Worm (Caenorhabditis elegans) whole organism, L2 larva: Measurements from ENCODE around the gene hpo-28.

Source experiments
- C34F6.9 ChIP-seq: fragments of 150-350 bp; optimal IDR thresholded peaks from 2 replicates; lab custom pipeline; 2014; ENCODE audit warnings: missing biosample characterization, missing genetic modification characterization
- F13H6.1 ChIP-seq: sonication (generic microtip); optimal IDR thresholded peaks from 2 replicates; lab custom pipeline; 2016; ENCODE audit warnings: missing genetic modification characterization, missing compliant biosample characterization
- R02D3.7 ChIP-seq: fragments of 150-350 bp; optimal IDR thresholded peaks from 2 replicates; lab custom pipeline; 2014; ENCODE audit warnings: missing biosample characterization, missing genetic modification characterization
- Y55F3AM.14 ChIP-seq: fragments of 200-800 bp; sonication (Bioruptor generic); optimal IDR thresholded peaks from 2 replicates; lab custom pipeline; 2018; ENCODE audit warnings: mild to moderate bottlenecking, missing genetic modification characterization, missing compliant biosample characterization
- alr-1 ChIP-seq: fragments of 150-350 bp; optimal IDR thresholded peaks from 2 replicates; lab custom pipeline; 2014; ENCODE audit warnings: missing biosample characterization, missing genetic modification characterization
- ama-1 ChIP-seq: fragments of 150-350 bp; optimal IDR thresholded peaks from 2 replicates; lab custom pipeline; 2018; ENCODE audit warnings: inconsistent platforms
- ceh-16 ChIP-seq: fragments of 150-350 bp; optimal IDR thresholded peaks from 2 replicates; lab custom pipeline; 2014; ENCODE audit warnings: missing biosample characterization, missing genetic modification characterization
- ceh-82 ChIP-seq: fragments of 150-350 bp; optimal IDR thresholded peaks from 2 replicates; lab custom pipeline; 2014; ENCODE audit warnings: missing biosample characterization, missing genetic modification characterization
- crh-2 ChIP-seq: sonication (generic microtip); optimal IDR thresholded peaks from 2 replicates; lab custom pipeline; 2017; ENCODE audit warnings: missing biosample characterization, missing genetic modification characterization
- dmd-4 ChIP-seq: sonication (generic microtip); optimal IDR thresholded peaks from 2 replicates; lab custom pipeline; 2017; ENCODE audit warnings: missing biosample characterization, missing genetic modification characterization
- egl-27 ChIP-seq: sonication (generic microtip); optimal IDR thresholded peaks from 3 replicates; lab custom pipeline; 2017; ENCODE audit warnings: missing biosample characterization, missing genetic modification reagents, missing genetic modification characterization
- elt-1 ChIP-seq: fragments of 150-350 bp; optimal IDR thresholded peaks from 2 replicates; lab custom pipeline; 2014; ENCODE audit warnings: missing biosample characterization, missing genetic modification characterization
- fos-1 ChIP-seq: fragments of 150-350 bp; optimal IDR thresholded peaks from 2 replicates; lab custom pipeline; 2014; ENCODE audit warnings: missing biosample characterization, missing genetic modification characterization
- gmeb-1 ChIP-seq: fragments of 150-350 bp; optimal IDR thresholded peaks from 2 replicates; lab custom pipeline; 2014; ENCODE audit warnings: missing biosample characterization, missing genetic modification characterization
- lin-11 ChIP-seq: fragments of 150-350 bp; sonication (generic microtip); optimal IDR thresholded peaks from 2 replicates; lab custom pipeline; 2014; ENCODE audit warnings: missing biosample characterization, missing genetic modification characterization, inconsistent platforms, mixed read lengths
- lin-13 ChIP-seq: fragments of 150-350 bp; optimal IDR thresholded peaks from 2 replicates; lab custom pipeline; 2014; ENCODE audit warnings: missing biosample characterization, missing genetic modification reagents, missing genetic modification characterization
- lin-39 ChIP-seq: fragments of 150-350 bp; optimal IDR thresholded peaks from 2 replicates; lab custom pipeline; 2014; ENCODE audit warnings: missing biosample characterization, missing genetic modification reagents, missing genetic modification characterization
- lsy-2 ChIP-seq, 2 experiments: fragments of 150-350 bp in 1 of 2; sonication (generic microtip) in 1 of 2; optimal IDR thresholded peaks; 2 replicates each; lab custom pipeline; 2014 to 2017; ENCODE audit warnings: missing biosample characterization in 2 of 2, missing genetic modification characterization in 2 of 2
- mdl-1 ChIP-seq, 2 experiments: fragments of 150-350 bp in 1 of 2; sonication (generic microtip) in 1 of 2; optimal IDR thresholded peaks; 2 replicates each; lab custom pipeline; 2017; ENCODE audit warnings: missing biosample characterization in 2 of 2, missing genetic modification characterization in 2 of 2
- nhr-10 ChIP-seq: sonication (generic microtip); optimal IDR thresholded peaks from 2 replicates; lab custom pipeline; 2017; ENCODE audit warnings: missing biosample characterization, missing genetic modification characterization
- nhr-11 ChIP-seq: fragments of 150-350 bp; optimal IDR thresholded peaks from 2 replicates; lab custom pipeline; 2014; ENCODE audit warnings: missing biosample characterization, missing genetic modification characterization
- nhr-12 ChIP-seq: fragments of 150-350 bp; optimal IDR thresholded peaks from 2 replicates; lab custom pipeline; 2014; ENCODE audit warnings: missing biosample characterization, missing genetic modification characterization
- nhr-129 ChIP-seq: fragments of 150-350 bp; optimal IDR thresholded peaks from 2 replicates; lab custom pipeline; 2014; ENCODE audit warnings: missing biosample characterization, missing genetic modification characterization
- nhr-21 ChIP-seq: fragments of 150-350 bp; optimal IDR thresholded peaks from 2 replicates; lab custom pipeline; 2014; ENCODE audit warnings: missing biosample characterization, missing genetic modification characterization
- nhr-237 ChIP-seq: fragments of 150-350 bp; optimal IDR thresholded peaks from 2 replicates; lab custom pipeline; 2014; ENCODE audit warnings: missing biosample characterization, missing genetic modification characterization
- nhr-25 ChIP-seq: fragments of 150-350 bp; sonication (generic microtip); optimal IDR thresholded peaks from 3 replicates; lab custom pipeline; 2014; ENCODE audit warnings: missing biosample characterization, missing genetic modification characterization
- nhr-77 ChIP-seq: fragments of 150-350 bp; optimal IDR thresholded peaks from 2 replicates; lab custom pipeline; 2014; ENCODE audit warnings: missing biosample characterization, missing genetic modification characterization
- peb-1 ChIP-seq: fragments of 150-350 bp; optimal IDR thresholded peaks from 2 replicates; lab custom pipeline; 2014; ENCODE audit warnings: missing biosample characterization, missing genetic modification characterization
- sem-4 ChIP-seq: fragments of 150-350 bp; optimal IDR thresholded peaks from 2 replicates; lab custom pipeline; 2014; ENCODE audit warnings: missing biosample characterization, missing genetic modification reagents, missing genetic modification characterization
- sma-3 ChIP-seq: sonication (generic microtip); optimal IDR thresholded peaks from 2 replicates; lab custom pipeline; 2016; ENCODE audit warnings: missing genetic modification reagents, missing genetic modification characterization, missing compliant biosample characterization
- sma-9 ChIP-seq, 2 experiments: fragments of 150-350 bp in 1 of 2; sonication (generic microtip) in 1 of 2; optimal IDR thresholded peaks; 2 replicates each; lab custom pipeline; 2014 to 2016; ENCODE audit warnings: missing genetic modification characterization in 2 of 2, mild to moderate bottlenecking in 1 of 2, missing biosample characterization in 1 of 2, missing compliant biosample characterization in 1 of 2, missing genetic modification reagents in 1 of 2, moderate library complexity in 1 of 2
- snpc-4 ChIP-seq: fragments of 150-350 bp; optimal IDR thresholded peaks from 2 replicates; lab custom pipeline; 2014; ENCODE audit warnings: missing biosample characterization, missing genetic modification characterization
- unc-55 ChIP-seq: fragments of 150-350 bp; sonication (generic microtip); optimal IDR thresholded peaks from 3 replicates; lab custom pipeline; 2014; ENCODE audit warnings: missing biosample characterization, missing genetic modification reagents, missing genetic modification characterization
- zag-1 ChIP-seq: fragments of 150-350 bp; optimal IDR thresholded peaks from 2 replicates; lab custom pipeline; 2014; ENCODE audit warnings: missing biosample characterization, missing genetic modification characterization
- ztf-1 ChIP-seq: fragments of 200-800 bp; sonication (Bioruptor generic); conservative IDR thresholded peaks from 2 replicates; pipeline ENCODE4 v1.3.6; 2022; ENCODE audit warnings: missing genetic modification characterization, missing compliant biosample characterization
- ztf-4 ChIP-seq: fragments of 150-350 bp; optimal IDR thresholded peaks from 2 replicates; lab custom pipeline; 2014; ENCODE audit warnings: missing biosample characterization, missing genetic modification characterization

hpo-28 gene

DNA sequence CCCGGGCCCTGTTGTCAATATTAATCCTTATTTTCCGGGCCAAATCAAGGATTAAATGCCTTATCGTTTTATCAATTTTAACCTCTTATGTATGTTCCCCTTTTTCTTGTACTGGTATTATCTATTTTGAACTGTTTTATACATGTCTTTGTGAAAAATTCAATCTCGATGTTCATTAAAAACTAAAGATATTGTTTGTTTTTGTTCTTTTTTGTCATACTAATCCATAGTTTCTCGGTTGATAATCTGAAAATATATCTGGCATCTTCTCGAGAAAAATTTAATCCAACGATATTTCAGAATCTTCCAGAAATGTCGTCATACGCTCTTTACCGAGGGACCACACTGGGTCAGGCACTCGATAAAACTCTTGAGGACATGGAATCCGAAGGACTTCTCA, 15.4 kb downstream of the hpo-28 start, which contains the start of gene B0336.13:
TSS of gene B0336.13 (plus strand) at position 301 of the 400 bp plus-strand sequence.
- TF ChIP-seq alr-1 (tag; lab: Kevin White, UChicago) (no peak), unc-55 (GFP tag; lab: Kevin White, UChicago) (no peak), nhr-21 (tag; lab: Kevin White, UChicago) (no peak), lin-11 (tag; lab: Kevin White, UChicago) (no peak), nhr-25 (tag; lab: Kevin White, UChicago) (no peak), crh-2 (no peak), nhr-77 (tag; lab: Kevin White, UChicago) (no peak), mdl-1 (tag; optimal IDR thresholded peaks at IDR 0.05; lab: Kevin White, UChicago) (no peak), ceh-82 (no peak), sem-4 (tag; lab: Kevin White, UChicago) (no peak), lin-13 (GFP tag; lab: Kevin White, UChicago) (no peak), ztf-1 (no peak)

DNA sequence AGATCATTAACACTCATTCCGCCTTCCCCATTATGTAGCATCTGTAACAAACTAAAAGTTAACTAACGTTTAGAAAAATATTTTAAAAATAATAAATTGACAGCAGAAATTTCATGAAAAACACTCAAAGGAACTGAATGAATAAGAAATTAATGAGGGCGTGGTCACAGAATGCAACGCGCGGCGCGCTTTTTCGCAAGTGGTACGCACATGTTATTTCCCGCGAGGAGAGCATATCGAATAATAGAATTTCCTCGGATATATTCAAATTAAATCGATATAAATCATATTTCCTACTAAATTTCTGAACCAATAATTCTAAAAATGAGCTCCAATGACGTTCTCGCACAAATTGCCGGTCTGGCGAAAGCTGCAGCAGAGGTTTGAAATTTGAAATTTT, 16.4 kb downstream of the hpo-28 start, which contains the start of the genes abi-1 and arle-14:
TSS of gene abi-1 (minus strand) at position 51 of the 400 bp plus-strand sequence.
TSS of gene arle-14 (plus strand) at position 217 of the 400 bp plus-strand sequence.
- TF ChIP-seq nhr-10 (no peak), nhr-11 (no peak), crh-2 (no peak), ceh-16 (tag; lab: Kevin White, UChicago) (no peak), nhr-25 (tag; lab: Kevin White, UChicago) (no peak), Y55F3AM.14 (GFP tag; lab: Kevin White, UChicago) (no peak), lsy-2 (tag; optimal IDR thresholded peaks at IDR 0.05; lab: Kevin White, UChicago) (peak in 1 of 2 experiments; percentile 30), C34F6.9 (tag; lab: Kevin White, UChicago) (peak; percentile 27), lin-11 (tag; lab: Kevin White, UChicago) (peak; percentile 14), elt-1 (tag; lab: Kevin White, UChicago) (no peak), nhr-129 (tag; lab: Kevin White, UChicago) (peak; percentile 6), R02D3.7 (tag; lab: Kevin White, UChicago) (no peak), unc-55 (GFP tag; lab: Kevin White, UChicago) (peak; percentile 59)

DNA sequence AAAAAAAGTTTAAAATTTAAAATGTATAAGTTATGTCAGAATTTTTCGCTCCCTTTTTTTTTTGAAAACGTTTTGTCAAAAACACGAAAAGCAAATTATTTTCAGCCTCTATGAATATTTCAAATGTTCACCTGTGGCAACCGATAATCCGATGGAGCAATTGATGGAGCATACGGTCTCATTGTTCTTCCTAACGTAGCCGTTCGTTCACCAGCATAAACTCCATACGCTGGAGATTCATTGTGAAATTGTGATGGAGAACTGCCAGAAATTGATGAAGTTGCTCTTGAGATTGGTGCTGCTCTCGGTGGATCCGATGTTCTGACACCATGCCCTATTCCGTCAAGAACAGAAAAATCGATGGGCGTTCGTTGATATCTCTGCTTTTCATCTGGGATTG, 17.3 kb downstream of the hpo-28 start:
- TF ChIP-seq ceh-16 (tag; lab: Kevin White, UChicago) (no peak), lsy-2 (tag; optimal IDR thresholded peaks at IDR 0.05; lab: Kevin White, UChicago) (no peak), nhr-12 (tag; lab: Kevin White, UChicago) (no peak), C34F6.9 (tag; lab: Kevin White, UChicago) (no peak), snpc-4 (tag; lab: Kevin White, UChicago) (no peak)

DNA sequence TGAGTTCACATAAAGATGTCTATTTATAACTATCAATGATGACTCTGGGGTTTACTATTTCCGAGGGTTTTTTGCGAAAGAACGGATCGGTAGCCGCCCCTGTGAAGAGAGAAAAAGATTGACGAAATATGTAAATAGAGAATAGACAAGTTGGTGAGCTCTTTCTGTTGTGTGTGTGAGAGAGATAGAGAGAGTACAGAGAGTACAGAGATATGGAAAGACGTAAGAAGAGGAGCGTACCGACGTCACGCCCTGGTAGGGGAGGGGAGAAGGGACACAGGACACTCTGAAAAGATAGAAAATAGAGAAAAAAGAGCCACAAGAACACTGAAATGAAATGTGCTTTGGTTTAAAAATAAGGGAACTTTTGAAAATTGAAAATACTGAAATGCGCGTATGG, 20.9 kb downstream of the hpo-28 start:
- no peak for TF ChIP-seq lin-39
- TF ChIP-seq ceh-82: no peak
- peak; percentile 77 for TF ChIP-seq nhr-129 (tag; lab: Kevin White, UChicago)
- TF ChIP-seq lin-13 (GFP tag; lab: Kevin White, UChicago): peak; percentile 10
- TF ChIP-seq ceh-16 (tag; lab: Kevin White, UChicago): no peak
- TF ChIP-seq R02D3.7 (tag; lab: Kevin White, UChicago): no peak
- peak; percentile 67 for TF ChIP-seq unc-55 (GFP tag; lab: Kevin White, UChicago)
- no peak for TF ChIP-seq sma-3 (GFP tag; lab: Kevin White, UChicago)
- TF ChIP-seq dmd-4 (tag; lab: Kevin White, UChicago): no peak
- peak; percentile 69 for TF ChIP-seq C34F6.9 (tag; lab: Kevin White, UChicago)
- peak; percentile 78 for TF ChIP-seq F13H6.1
- peak; percentile 22 for TF ChIP-seq snpc-4 (tag; lab: Kevin White, UChicago)
- no peak for TF ChIP-seq gmeb-1 (tag; lab: Kevin White, UChicago)
- TF ChIP-seq ztf-4 (tag; lab: Kevin White, UChicago): no peak
- TF ChIP-seq lsy-2 (tag; optimal IDR thresholded peaks at IDR 0.05; lab: Kevin White, UChicago): peak in 1 of 2 experiments; percentile 48
- TF ChIP-seq mdl-1 (tag; optimal IDR thresholded peaks at IDR 0.05; lab: Kevin White, UChicago): no peak
- TF ChIP-seq peb-1 (tag; lab: Kevin White, UChicago): no peak
- peak; percentile 69 for TF ChIP-seq crh-2
- TF ChIP-seq sma-9 (GFP tag; optimal IDR thresholded peaks at IDR 0.05; lab: Kevin White, UChicago): peak; percentile 63
- no peak for TF ChIP-seq sma-9 (tag; optimal IDR thresholded peaks at IDR 0.05; lab: Kevin White, UChicago)
- peak; percentile 48 for TF ChIP-seq fos-1 (tag; lab: Kevin White, UChicago)
- TF ChIP-seq nhr-11: no peak
- TF ChIP-seq nhr-77 (tag; lab: Kevin White, UChicago): no peak
- no peak for TF ChIP-seq egl-27 (tag; lab: Kevin White, UChicago)
- TF ChIP-seq ama-1 (lab: Kevin White, UChicago): peak; percentile 48
- no peak for TF ChIP-seq zag-1 (tag; lab: Kevin White, UChicago)
- peak; percentile 24 for TF ChIP-seq sem-4 (tag; lab: Kevin White, UChicago)
- no peak for TF ChIP-seq nhr-237
